Worm (Caenorhabditis elegans): ENCODE data around the gene Y70G10A.3.

- no peak for TF ChIP-seq tbx-11 (GFP tag; IDR thresholded peaks at IDR 0.05)
- no peak for TF ChIP-seq sea-1 (GFP tag; conservative IDR thresholded peaks at IDR 0.05)
- TF ChIP-seq ama-1 (optimal IDR thresholded peaks at IDR 0.05): no peak
- TF ChIP-seq flt-1 (GFP tag; IDR thresholded peaks at IDR 0.05): no peak
- no peak for TF ChIP-seq hnd-1 (tag; optimal IDR thresholded peaks at IDR 0.05)
- no peak for TF ChIP-seq scrt-1 (GFP tag; IDR thresholded peaks at IDR 0.05)
These were observed 46.7 kb downstream of the Y70G10A.3 start, which contains the start of gene K10G9.2 for ce11 chrIII:10285623-10286022.
